Fruit fly (Drosophila melanogaster): ENCODE results near the gene msps.

DNA sequence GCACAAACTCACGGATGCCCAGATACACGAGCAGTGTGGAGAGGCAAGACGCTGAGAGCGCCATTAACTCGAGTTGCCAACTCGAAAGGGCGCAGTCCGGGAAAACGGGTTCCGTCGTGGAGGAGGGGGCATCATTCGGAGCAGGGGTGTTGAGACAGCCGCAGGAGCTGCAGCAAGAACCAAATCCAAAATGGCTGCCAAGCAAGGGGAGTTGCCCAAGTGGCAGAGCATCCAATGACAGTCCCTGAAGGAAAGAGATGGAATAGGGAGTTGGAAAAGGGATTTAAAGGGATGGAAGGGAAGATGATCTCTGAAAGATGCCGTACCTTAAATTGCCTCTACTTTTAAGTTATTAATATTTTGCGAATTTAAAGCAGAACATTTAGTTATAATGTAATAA, 12.6 kb upstream of the msps start:
- TF ChIP-seq insv (optimal IDR thresholded peaks at IDR 0.05) = no peak
- no peak for TF ChIP-seq Sin3A (optimal IDR thresholded peaks at IDR 0.05)
- TF ChIP-seq psq (optimal IDR thresholded peaks at IDR 0.05) = no peak

Data from Kc167 (cell line).